Fruit fly (Drosophila melanogaster): Measurements from ENCODE around the gene ND-B14.5A.

Gene ND-B14.5A

DNA sequence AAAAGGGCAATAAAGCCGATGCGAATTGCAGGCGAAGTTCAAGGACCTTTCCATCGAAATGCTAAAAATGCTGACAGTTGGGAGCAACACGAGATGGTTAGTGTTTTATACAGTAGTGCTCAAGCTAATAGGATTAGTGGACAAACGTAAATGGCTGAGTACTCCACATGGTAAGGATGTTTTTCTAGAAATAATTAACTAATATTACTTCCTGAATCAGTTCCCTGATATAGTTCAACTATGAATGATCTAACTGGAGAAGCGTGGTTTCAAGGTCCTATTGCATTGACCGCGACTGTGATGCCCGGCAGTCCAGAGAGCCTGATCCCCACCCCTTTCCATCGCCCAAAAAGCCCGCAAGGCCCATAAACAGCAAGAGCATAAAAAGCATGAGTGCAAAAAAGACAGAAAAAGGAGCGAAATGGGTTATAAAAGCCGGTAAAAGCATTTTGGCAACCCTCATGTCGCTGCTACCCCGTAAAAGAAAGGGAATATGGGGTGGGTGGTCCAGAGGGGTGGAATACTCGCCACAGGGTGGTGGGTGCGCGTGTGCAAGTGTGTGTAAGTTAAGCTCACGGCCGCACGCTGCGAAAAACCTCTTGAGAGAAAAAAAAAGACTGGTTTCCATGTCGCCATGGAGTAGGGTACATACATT lies 38.0 kb upstream of the ND-B14.5A start (continued):
- TF ChIP-seq CG3995 (GFP tag; optimal IDR thresholded peaks at IDR 0.05): no peak
- peak; percentile 67 for TF ChIP-seq sisA (GFP tag; IDR thresholded peaks at IDR 0.05)
- 0 out of 3 replicates have a peak, but pooled peaks have one; percentile 23 for TF ChIP-seq gce (GFP tag; IDR thresholded peaks at IDR 0.05)
- TF ChIP-seq CG15696 (tag; optimal IDR thresholded peaks at IDR 0.05): peak; percentile 45
- TF ChIP-seq CG18476 (GFP tag; optimal IDR thresholded peaks at IDR 0.05): peak; percentile 55
- no peak for TF ChIP-seq MBD-R2 (GFP tag; IDR thresholded peaks at IDR 0.05)
- no peak for TF ChIP-seq sd (tag; optimal IDR thresholded peaks at IDR 0.05)
- peak; percentile 59 for TF ChIP-seq CG16863 (GFP tag; optimal IDR thresholded peaks at IDR 0.05)
- peak; percentile 49; the same call in 1 of the 2 replicates for TF ChIP-seq CG11247 (GFP tag; IDR thresholded peaks at IDR 0.05)
- no peak for TF ChIP-seq CG17912 (GFP tag; optimal IDR thresholded peaks at IDR 0.05)
- peak; percentile 34 for TF ChIP-seq tio (GFP tag; optimal IDR thresholded peaks at IDR 0.05)
- no peak for TF ChIP-seq Doc3 (GFP tag; IDR thresholded peaks at IDR 0.05; ENCODE audit: partially characterized antibody)
- TF ChIP-seq cato (GFP tag; optimal IDR thresholded peaks at IDR 0.05; ENCODE audit: borderline replicate concordance): peak; percentile 34
- peak; percentile 86 for TF ChIP-seq CG1603 (tag; optimal IDR thresholded peaks at IDR 0.05)
- TF ChIP-seq gt (GFP tag; IDR thresholded peaks at IDR 0.05): no peak
- TF ChIP-seq chinmo (GFP tag; IDR thresholded peaks at IDR 0.05; ENCODE audit: partially characterized antibody): no peak
- TF ChIP-seq CG12219 (GFP tag; optimal IDR thresholded peaks at IDR 0.05): peak; percentile 75
- peak; percentile 41 for TF ChIP-seq gsb-n (tag; optimal IDR thresholded peaks at IDR 0.05)
- no peak for TF ChIP-seq toy (GFP tag; IDR thresholded peaks at IDR 0.05)
- TF ChIP-seq trh (GFP tag; optimal IDR thresholded peaks at IDR 0.05): no peak
- peak; percentile 66 for TF ChIP-seq CG2120 (GFP tag; optimal IDR thresholded peaks at IDR 0.05)
- TF ChIP-seq Antp (GFP tag; optimal IDR thresholded peaks at IDR 0.05): peak; percentile 50
- no peak for TF ChIP-seq CG4730 (GFP tag; IDR thresholded peaks at IDR 0.05)
- TF ChIP-seq CG11085 (GFP tag; IDR thresholded peaks at IDR 0.05): peak; percentile 24; the same call in 1 of the 2 replicates
- peak; percentile 21; the same call in 2 of the 3 replicates for TF ChIP-seq B-H1 (GFP tag; IDR thresholded peaks at IDR 0.05)
- TF ChIP-seq exex (tag; optimal IDR thresholded peaks at IDR 0.05): no peak
- TF ChIP-seq fd102C (GFP tag; optimal IDR thresholded peaks at IDR 0.05): no peak
- peak; percentile 45 for TF ChIP-seq CG5245 (GFP tag; optimal IDR thresholded peaks at IDR 0.05)
- no peak for TF ChIP-seq hth (optimal IDR thresholded peaks at IDR 0.05)
- TF ChIP-seq dpn (GFP tag; optimal IDR thresholded peaks at IDR 0.05): peak; percentile 54 to 57
- no peak for TF ChIP-seq tup (GFP tag; optimal IDR thresholded peaks at IDR 0.05)
- no peak for TF ChIP-seq zf30C (GFP tag; optimal IDR thresholded peaks at IDR 0.05)
- TF ChIP-seq maf-S (GFP tag; optimal IDR thresholded peaks at IDR 0.05): peak; percentile 7
- TF ChIP-seq CG34376 (GFP tag; optimal IDR thresholded peaks at IDR 0.05): no peak
- peak; percentile 33 for TF ChIP-seq CG4404 (GFP tag; IDR thresholded peaks at IDR 0.05)
- TF ChIP-seq lmd (GFP tag; IDR thresholded peaks at IDR 0.05): peak; percentile 55
- peak; percentile 32; the same call in 1 of the 2 replicates for TF ChIP-seq seq (GFP tag; IDR thresholded peaks at IDR 0.05)
- no peak for TF ChIP-seq CG9797 (GFP tag; optimal IDR thresholded peaks at IDR 0.05)
- peak; percentile 28 for TF ChIP-seq CG6854 (GFP tag; optimal IDR thresholded peaks at IDR 0.05)
- peak; percentile 25 for TF ChIP-seq CG9437 (GFP tag; optimal IDR thresholded peaks at IDR 0.05)
- peak; percentile 27 for TF ChIP-seq HLH54F (GFP tag; optimal IDR thresholded peaks at IDR 0.05)
- TF ChIP-seq Pdp1 (GFP tag; optimal IDR thresholded peaks at IDR 0.05): peak; percentile 47 to 65
- TF ChIP-seq HLH4C (GFP tag; IDR thresholded peaks at IDR 0.05; ENCODE audit: partially characterized antibody): no peak
- TF ChIP-seq HmgZ (tag; optimal IDR thresholded peaks at IDR 0.05): peak; percentile 27
- peak; percentile 16 for TF ChIP-seq CG10654 (GFP tag; optimal IDR thresholded peaks at IDR 0.05)
- no peak for TF ChIP-seq TFAM (GFP tag; optimal IDR thresholded peaks at IDR 0.05)
- peak; percentile 49; the same call in 1 of the 3 replicates for TF ChIP-seq CG7357 (GFP tag; IDR thresholded peaks at IDR 0.05)
- peak; percentile 49; the same call in 1 of the 3 replicates for TF ChIP-seq otp (GFP tag; IDR thresholded peaks at IDR 0.05)
- no peak for TF ChIP-seq Ets97D (GFP tag; optimal IDR thresholded peaks at IDR 0.05)
- TF ChIP-seq Spps (tag; optimal IDR thresholded peaks at IDR 0.05): peak; percentile 37
